Worm (Caenorhabditis elegans) whole organism, dauer: Measurements from ENCODE around the gene C25F9.11.

ENCODE experiments used
- unc-62 ChIP-seq: sonication (generic microtip); optimal IDR thresholded peaks from 2 replicates; lab custom pipeline; 2017; ENCODE audit warnings: missing biosample characterization, missing genetic modification reagents, missing genetic modification characterization

C25F9.11 gene

ce11 chrV:19398882-19399281, 34.0 kb downstream of the C25F9.11 start, which contains the start of gene C25F9.13:
TSS of gene C25F9.13 (minus strand) at chrV:19398982.
- TF ChIP-seq unc-62 (GFP tag; lab: Kevin White, UChicago): no peak

- no peak for TF ChIP-seq unc-62 (GFP tag; lab: Kevin White, UChicago)
Measured at ce11 chrV:19398396-19398795, 34.5 kb downstream of the C25F9.11 start.

- TF ChIP-seq unc-62 (GFP tag; lab: Kevin White, UChicago): no peak
Measured at ce11 chrV:19396576-19397313, 36.1 kb downstream of the C25F9.11 start.

- TF ChIP-seq unc-62 (GFP tag; lab: Kevin White, UChicago): no peak
Measured at ce11 chrV:19394750-19395149, 38.1 kb downstream of the C25F9.11 start, which contains the start of gene C25F9.8. TSS of gene C25F9.8 (plus strand) at chrV:19395050.

ce11 chrV:19391242-19391641, 41.6 kb downstream of the C25F9.11 start:
- no peak for TF ChIP-seq unc-62 (GFP tag; lab: Kevin White, UChicago)

- TF ChIP-seq unc-62 (GFP tag; lab: Kevin White, UChicago): no peak
Measured at ce11 chrV:19390029-19390428, 42.8 kb downstream of the C25F9.11 start, which contains the start of gene slcr-46.2. TSS of gene slcr-46.2 (minus strand) at chrV:19390129.
